Fruit fly (Drosophila melanogaster): ENCODE measurements around the gene CG7208.

The CG7208 gene

DNA sequence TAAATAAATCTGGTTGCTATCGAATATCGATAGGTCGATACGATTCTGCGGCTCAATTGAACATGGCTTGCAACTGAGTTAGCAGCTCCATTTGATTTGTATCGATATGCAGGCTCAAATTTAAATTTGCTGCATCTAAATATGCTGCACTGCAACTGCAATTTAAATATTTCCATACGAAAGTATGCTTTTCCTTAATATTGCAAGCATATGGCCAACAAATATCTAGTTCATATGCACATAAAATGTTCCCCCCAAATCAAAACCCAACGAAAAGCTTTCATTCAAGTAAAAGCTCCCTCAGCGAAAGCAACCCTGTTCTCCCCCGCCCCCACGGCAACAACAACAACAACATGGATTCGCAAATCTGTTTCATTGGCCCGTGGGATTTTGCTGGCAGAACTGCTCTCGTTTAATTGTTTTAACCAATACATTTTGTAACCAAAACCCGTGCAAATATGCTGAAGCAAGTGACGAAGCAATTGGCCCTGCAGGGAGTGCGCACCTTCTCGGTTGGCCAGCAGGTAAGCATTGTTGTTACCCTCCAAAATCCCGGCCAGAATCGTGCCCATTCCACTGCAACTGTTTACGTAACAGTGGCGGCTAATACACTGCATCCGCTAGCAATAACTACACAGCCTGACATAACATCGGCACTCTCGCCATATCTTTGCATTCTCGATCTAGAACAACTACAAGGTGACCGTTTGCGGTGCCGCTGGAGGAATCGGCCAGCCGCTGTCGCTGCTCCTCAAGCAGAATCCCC, 40.7 kb upstream of the CG7208 start, which contains the start of the genes CG7168 and Mdh2:
TSS of gene CG7168 (minus strand) at position 40 of the 766 bp plus-strand sequence.
TSS of gene Mdh2 (plus strand) at position 354 of the 766 bp plus-strand sequence.
- TF ChIP-seq EcR (GFP tag; optimal IDR thresholded peaks at IDR 0.05) (peak; percentile 6), Snoo (tag; optimal IDR thresholded peaks at IDR 0.05) (no peak), Pif1B (GFP tag; optimal IDR thresholded peaks at IDR 0.05) (no peak)

DNA sequence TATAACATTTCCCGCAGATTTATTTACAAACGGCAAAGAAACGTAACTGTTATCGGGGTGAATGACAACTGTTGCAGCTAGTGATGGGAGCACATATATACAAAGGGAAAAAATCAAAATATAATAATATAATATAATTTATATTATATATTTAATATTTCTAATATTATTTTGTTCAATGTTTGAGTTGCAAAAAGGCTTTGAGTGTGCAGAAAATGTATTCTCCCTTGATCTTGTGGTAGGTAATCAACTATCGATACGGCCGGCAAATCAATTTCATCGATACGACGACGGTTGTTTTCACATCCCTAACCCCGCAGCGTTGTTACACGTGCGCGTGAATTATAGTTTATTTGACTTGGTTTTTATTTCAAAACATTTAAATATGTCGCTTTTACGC, 37.9 kb upstream of the CG7208 start, which contains the start of the genes mTerf5 and Non3:
TSS of gene mTerf5 (minus strand) at position 249 of the 400 bp plus-strand sequence.
TSS of gene Non3 (plus strand) at position 289 of the 400 bp plus-strand sequence.
- TF ChIP-seq CG10348 (GFP tag; IDR thresholded peaks at IDR 0.05) (no peak), Pif1B (GFP tag; optimal IDR thresholded peaks at IDR 0.05) (no peak), Ets98B (GFP tag; IDR thresholded peaks at IDR 0.05) (peak; percentile 32; the same call in 1 of the 2 replicates), Pif1A (GFP tag; optimal IDR thresholded peaks at IDR 0.05) (no peak), CG9948 (tag; optimal IDR thresholded peaks at IDR 0.05) (peak; percentile 5), CG15710 (tag; optimal IDR thresholded peaks at IDR 0.05) (peak; percentile 49), Snoo (tag; optimal IDR thresholded peaks at IDR 0.05) (peak; percentile 33), D1 (tag; optimal IDR thresholded peaks at IDR 0.05) (no peak), CG13204 (GFP tag; optimal IDR thresholded peaks at IDR 0.05) (no peak), fd96Ca (GFP tag; IDR thresholded peaks at IDR 0.05) (peak; percentile 61; the same call in 2 of the 3 replicates), gl (tag; optimal IDR thresholded peaks at IDR 0.05) (no peak), CG8301 (tag; optimal IDR thresholded peaks at IDR 0.05) (no peak), CG8159 (tag; optimal IDR thresholded peaks at IDR 0.05) (peak; percentile 42), CG4496 (GFP tag; IDR thresholded peaks at IDR 0.05) (no peak), CG17806 (tag; optimal IDR thresholded peaks at IDR 0.05) (peak; percentile 37), CG34367 (tag; optimal IDR thresholded peaks at IDR 0.05) (no peak), rn (GFP tag; IDR thresholded peaks at IDR 0.05) (no peak), CG12605 (GFP tag; IDR thresholded peaks at IDR 0.05) (peak; percentile 25; the same call in 1 of the 2 replicates), CG14655 (GFP tag; optimal IDR thresholded peaks at IDR 0.05) (no peak), EcR (GFP tag; optimal IDR thresholded peaks at IDR 0.05) (peak; percentile 86), CG32121 (GFP tag; IDR thresholded peaks at IDR 0.05) (0 out of 2 replicates have a peak, but pooled peaks have one; percentile 35)

DNA sequence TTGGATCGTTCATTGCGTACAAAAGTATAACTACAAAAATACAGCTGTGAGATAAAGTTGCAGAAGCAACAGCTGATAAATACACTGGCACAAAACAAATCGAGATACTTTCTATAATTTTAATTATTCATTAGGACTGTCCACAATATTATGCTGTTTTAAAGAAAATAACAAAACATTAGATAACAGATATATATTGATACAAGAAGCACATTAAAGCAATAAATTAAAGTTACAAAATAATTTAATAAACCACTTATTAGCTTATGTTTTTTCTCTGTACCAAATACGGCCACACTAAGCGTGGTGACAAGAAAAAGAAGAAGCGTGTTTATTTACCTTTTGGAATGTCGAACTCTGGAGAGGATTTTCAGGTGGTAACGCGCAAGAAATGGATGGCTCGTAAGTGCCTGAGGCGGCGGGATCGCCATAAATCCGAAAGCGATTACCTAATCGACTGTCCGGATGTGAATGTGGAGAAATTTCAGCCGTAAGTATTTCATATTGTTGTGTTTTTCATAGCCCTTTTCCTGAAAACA, 34.8 kb upstream of the CG7208 start, which contains the start of the genes CG7988 and CG7183:
TSS of gene CG7988 (plus strand) at position 316 of the 539 bp plus-strand sequence.
TSS of gene CG7183 (minus strand) at position 489 of the 539 bp plus-strand sequence.
- TF ChIP-seq CG12605 (GFP tag; IDR thresholded peaks at IDR 0.05) (peak; percentile 98), CG10348 (GFP tag; IDR thresholded peaks at IDR 0.05) (peak; percentile 93), EcR (GFP tag; optimal IDR thresholded peaks at IDR 0.05) (no peak), CG34367 (tag; optimal IDR thresholded peaks at IDR 0.05) (peak; percentile 98), CG15710 (tag; optimal IDR thresholded peaks at IDR 0.05) (peak; percentile 99), CG32121 (GFP tag; IDR thresholded peaks at IDR 0.05) (peak; percentile 98), gl (tag; optimal IDR thresholded peaks at IDR 0.05) (peak; percentile 91), Pif1B (GFP tag; optimal IDR thresholded peaks at IDR 0.05) (peak; percentile 90), CG4496 (GFP tag; IDR thresholded peaks at IDR 0.05) (peak; percentile 98), fd96Ca (GFP tag; IDR thresholded peaks at IDR 0.05) (no peak), CG9948 (tag; optimal IDR thresholded peaks at IDR 0.05) (peak; percentile 99), CG14655 (GFP tag; optimal IDR thresholded peaks at IDR 0.05) (peak; percentile 96), Pif1A (GFP tag; optimal IDR thresholded peaks at IDR 0.05) (peak; percentile 94), Ets98B (GFP tag; IDR thresholded peaks at IDR 0.05) (peak; percentile 96), CG13204 (GFP tag; optimal IDR thresholded peaks at IDR 0.05) (no peak), Snoo (tag; optimal IDR thresholded peaks at IDR 0.05) (peak; percentile 98), D1 (tag; optimal IDR thresholded peaks at IDR 0.05) (no peak), CG8159 (tag; optimal IDR thresholded peaks at IDR 0.05) (peak; percentile 99), CG17806 (tag; optimal IDR thresholded peaks at IDR 0.05) (peak; percentile 98), CG8301 (tag; optimal IDR thresholded peaks at IDR 0.05) (peak; percentile 97), rn (GFP tag; IDR thresholded peaks at IDR 0.05) (peak; percentile 98)

DNA sequence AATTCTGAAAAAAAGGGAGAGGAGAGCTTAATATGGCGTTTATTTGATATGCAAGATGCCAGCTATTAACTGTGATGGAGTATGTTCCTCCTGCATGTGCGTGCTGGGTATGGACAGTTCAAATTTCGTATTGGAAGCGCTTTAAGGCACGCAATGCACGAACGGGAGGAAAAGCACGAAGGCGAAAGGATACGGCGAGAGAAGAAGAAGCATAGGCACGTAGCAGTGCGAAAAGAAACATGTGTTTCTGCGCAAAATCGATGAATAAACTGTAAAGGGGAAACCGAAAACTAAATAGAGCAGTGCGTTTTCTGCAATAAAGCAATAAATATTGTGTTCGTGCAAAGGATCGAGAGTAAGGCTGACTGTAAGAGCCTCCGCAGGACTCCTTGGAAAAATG, 30.4 kb upstream of the CG7208 start, which contains the start of gene CG14314:
TSS of gene CG14314 (plus strand) at position 243 of the 400 bp plus-strand sequence.
- no peak for TF ChIP-seq CG15710 (tag; optimal IDR thresholded peaks at IDR 0.05)
- no peak for TF ChIP-seq EcR (GFP tag; optimal IDR thresholded peaks at IDR 0.05)
- no peak for TF ChIP-seq CG10348 (GFP tag; IDR thresholded peaks at IDR 0.05)
- no peak for TF ChIP-seq D1 (tag; optimal IDR thresholded peaks at IDR 0.05)
- TF ChIP-seq rn (GFP tag; IDR thresholded peaks at IDR 0.05), result no peak
- TF ChIP-seq CG13204 (GFP tag; optimal IDR thresholded peaks at IDR 0.05), result no peak

DNA sequence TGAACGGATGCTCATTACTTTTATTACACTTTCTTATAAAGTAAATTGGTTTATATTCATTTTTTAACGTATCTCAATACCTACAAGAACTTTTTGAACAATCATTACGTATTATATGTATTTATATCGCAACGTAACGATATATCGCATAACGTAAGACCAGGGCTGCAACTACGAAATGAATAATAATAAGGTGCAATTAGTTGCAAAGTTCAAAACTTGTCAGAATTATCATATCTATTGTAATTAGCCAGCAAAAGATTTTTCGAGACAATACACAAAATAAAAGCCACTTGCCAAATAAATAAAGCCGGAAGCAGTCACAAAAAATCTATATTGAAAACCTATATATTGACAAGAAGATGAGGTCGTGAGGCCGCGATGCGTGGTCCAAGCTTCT, 29.8 kb upstream of the CG7208 start:
- TF ChIP-seq CG34367 (tag; optimal IDR thresholded peaks at IDR 0.05) (no peak), CG12605 (GFP tag; IDR thresholded peaks at IDR 0.05) (no peak), Pif1A (GFP tag; optimal IDR thresholded peaks at IDR 0.05) (peak; percentile 31), Pif1B (GFP tag; optimal IDR thresholded peaks at IDR 0.05) (peak; percentile 2), rn (GFP tag; IDR thresholded peaks at IDR 0.05) (no peak), CG17806 (tag; optimal IDR thresholded peaks at IDR 0.05) (no peak), CG14655 (GFP tag; optimal IDR thresholded peaks at IDR 0.05) (no peak), CG15710 (tag; optimal IDR thresholded peaks at IDR 0.05) (peak; percentile 7), CG32121 (GFP tag; IDR thresholded peaks at IDR 0.05) (0 out of 2 replicates have a peak, but pooled peaks have one; percentile 13), CG4496 (GFP tag; IDR thresholded peaks at IDR 0.05) (peak; percentile 45; the same call in 1 of the 3 replicates), fd96Ca (GFP tag; IDR thresholded peaks at IDR 0.05) (no peak), CG8301 (tag; optimal IDR thresholded peaks at IDR 0.05) (no peak), Ets98B (GFP tag; IDR thresholded peaks at IDR 0.05) (no peak), EcR (GFP tag; optimal IDR thresholded peaks at IDR 0.05) (no peak), CG8159 (tag; optimal IDR thresholded peaks at IDR 0.05) (peak; percentile 18)
